Worm (Caenorhabditis elegans): ENCODE measurements around the gene W01G7.4.

W01G7.4 gene

DNA sequence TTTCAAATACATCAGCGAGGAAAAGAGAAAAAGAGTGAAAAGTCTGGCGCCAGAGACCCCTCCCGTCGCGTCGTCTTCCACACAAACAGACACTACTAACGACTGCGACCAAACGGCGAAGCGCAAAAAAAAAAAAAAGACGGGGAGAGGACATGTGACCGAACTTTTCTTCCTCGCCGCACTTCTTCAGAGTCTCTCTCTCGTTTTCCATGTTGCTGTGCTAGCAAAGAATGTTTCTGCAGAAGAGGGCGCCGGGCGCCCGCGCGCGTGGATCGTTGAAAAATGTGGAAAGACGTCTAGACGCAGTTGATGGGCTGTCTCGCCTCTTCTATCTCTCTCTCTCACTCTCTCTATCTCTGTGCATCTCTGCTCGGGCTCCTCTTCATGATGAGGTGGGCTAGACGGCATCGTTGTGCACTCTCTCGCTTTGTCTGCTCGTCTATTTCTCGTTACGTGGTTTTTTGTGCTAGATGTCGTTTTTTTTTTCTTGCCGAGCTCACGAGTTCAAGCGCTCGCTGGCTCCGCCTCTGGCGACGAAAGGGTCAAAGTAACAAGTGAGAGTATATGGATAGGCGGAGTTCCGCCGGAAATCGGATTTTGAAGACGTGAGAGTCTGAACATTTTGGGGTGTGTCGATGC is 20.2 kb upstream of the W01G7.4 start (continued):
- TF ChIP-seq fos-1 (tag; optimal IDR thresholded peaks at IDR 0.05) (peak; percentile 54), nhr-71 (tag; optimal IDR thresholded peaks at IDR 0.05) (peak; percentile 98), C04F5.9 (tag; optimal IDR thresholded peaks at IDR 0.05) (peak; percentile 53), elt-2 (tag; optimal IDR thresholded peaks at IDR 0.05) (peak; percentile 36), nhr-47 (tag; optimal IDR thresholded peaks at IDR 0.05) (peak; percentile 94), hlh-4 (tag; optimal IDR thresholded peaks at IDR 0.05) (no peak), F16B12.6 (tag; optimal IDR thresholded peaks at IDR 0.05) (peak; percentile 7), nhr-12 (tag; optimal IDR thresholded peaks at IDR 0.05) (no peak), nhr-85 (tag) (peak; percentile 94), mef-2 (tag; optimal IDR thresholded peaks at IDR 0.05) (peak; percentile 85), pax-3 (tag; optimal IDR thresholded peaks at IDR 0.05) (peak; percentile 85), unc-30 (tag; optimal IDR thresholded peaks at IDR 0.05) (no peak), hlh-17 (GFP tag; optimal IDR thresholded peaks at IDR 0.05; ENCODE audit: borderline replicate concordance) (no peak), nhr-77 (tag; optimal IDR thresholded peaks at IDR 0.05) (peak; percentile 98), aly-2 (tag; optimal IDR thresholded peaks at IDR 0.05) (peak; percentile 35), lin-14 (GFP tag; optimal IDR thresholded peaks at IDR 0.05) (peak; percentile 98), mep-1 (tag; optimal IDR thresholded peaks at IDR 0.05) (peak; percentile 63), dsc-1 (tag; optimal IDR thresholded peaks at IDR 0.05) (peak; percentile 89), grh-1 (GFP tag; IDR thresholded peaks at IDR 0.05) (peak; percentile 56; the same call in 1 of the 2 replicates), nhr-237 (tag; optimal IDR thresholded peaks at IDR 0.05) (peak; percentile 65), jun-1 (tag; optimal IDR thresholded peaks at IDR 0.05) (peak; percentile 87), ama-1 (optimal IDR thresholded peaks at IDR 0.05) (no peak), efl-1 (optimal IDR thresholded peaks at IDR 0.05) (peak; percentile 77 to 88), efl-1 (GFP tag; optimal IDR thresholded peaks at IDR 0.05 in 1 of 2) (peak; percentile 49 to 95), lin-35 (GFP tag; optimal IDR thresholded peaks at IDR 0.05) (peak; percentile 52 to 79), lir-3 (tag; optimal IDR thresholded peaks at IDR 0.05; ENCODE audit: poor library complexity) (peak; percentile 76), efl-3 (GFP tag; optimal IDR thresholded peaks at IDR 0.05) (no peak), lin-15B (tag; optimal IDR thresholded peaks at IDR 0.05) (no peak), elt-3 (tag; optimal IDR thresholded peaks at IDR 0.05) (peak in 3 of 6 experiments; percentile 54 to 85 (median 77)), fkh-4 (tag; optimal IDR thresholded peaks at IDR 0.05; ENCODE audit: borderline replicate concordance) (no peak), xbp-1 (tag; optimal IDR thresholded peaks at IDR 0.05) (peak; percentile 83), pqm-1 (tag; optimal IDR thresholded peaks at IDR 0.05) (no peak), sptf-1 (tag; optimal IDR thresholded peaks at IDR 0.05) (no peak), unc-98 (GFP tag; IDR thresholded peaks at IDR 0.05) (no peak)

DNA sequence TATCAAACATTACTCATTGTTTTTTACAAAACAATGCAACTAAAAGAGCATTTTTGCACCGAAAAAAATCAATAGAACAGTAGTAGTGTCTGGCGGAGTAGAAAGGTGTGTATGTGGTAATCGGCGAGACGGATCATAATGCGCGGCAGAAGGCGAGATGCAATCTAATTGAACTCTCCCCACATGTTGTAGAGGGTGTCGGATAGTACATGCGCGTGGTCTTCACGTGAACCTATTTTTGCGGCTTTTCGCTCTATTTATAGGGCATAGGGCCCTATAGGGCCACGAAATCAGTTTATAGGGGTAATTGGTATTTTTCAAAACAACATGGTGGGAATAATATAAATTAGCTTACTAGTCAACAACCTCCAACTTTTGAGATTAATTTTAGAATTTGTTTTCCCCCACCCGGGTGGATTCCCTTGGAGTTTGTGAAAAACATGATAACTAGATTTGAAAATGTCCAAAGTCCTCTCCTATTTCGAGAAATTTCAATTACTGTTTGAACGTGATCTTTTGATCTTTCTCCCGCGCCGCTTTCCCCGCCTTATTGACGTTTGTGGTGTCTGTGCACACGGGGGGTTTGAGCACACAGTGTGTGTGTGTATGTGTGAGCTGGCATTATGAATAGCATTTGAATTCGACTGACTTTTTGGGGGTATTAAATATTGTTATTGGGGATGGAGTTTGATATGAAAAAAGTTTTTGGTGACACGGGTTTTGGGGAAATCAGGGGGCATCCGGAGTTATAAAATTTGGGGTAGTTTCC is 17.5 kb upstream of the W01G7.4 start:
- TF ChIP-seq nhr-28 (tag; optimal IDR thresholded peaks at IDR 0.05): no peak
- peak in 1 of 2 experiments; percentile 1 for TF ChIP-seq lin-35 (GFP tag; optimal IDR thresholded peaks at IDR 0.05)
- peak; percentile 25 for TF ChIP-seq snu-23 (GFP tag; optimal IDR thresholded peaks at IDR 0.05)
- TF ChIP-seq hpl-2 (GFP tag; optimal IDR thresholded peaks at IDR 0.05): no peak
- no peak for TF ChIP-seq nhr-76 (tag; optimal IDR thresholded peaks at IDR 0.05)
- TF ChIP-seq ceh-88 (GFP tag; IDR thresholded peaks at IDR 0.05): no peak
- peak; percentile 55 for TF ChIP-seq lin-14 (GFP tag; optimal IDR thresholded peaks at IDR 0.05)
- no peak for TF ChIP-seq C04F5.9 (tag; optimal IDR thresholded peaks at IDR 0.05)
- peak; percentile 73 for TF ChIP-seq nhr-85 (tag)
- peak in 1 of 3 experiments; percentile 3 for TF ChIP-seq dpl-1 (GFP tag; optimal IDR thresholded peaks at IDR 0.05)
- no peak for TF ChIP-seq unc-130 (tag; optimal IDR thresholded peaks at IDR 0.05)
- peak; percentile 42 for TF ChIP-seq elt-2 (tag; optimal IDR thresholded peaks at IDR 0.05)
- TF ChIP-seq mep-1 (tag; optimal IDR thresholded peaks at IDR 0.05): no peak
- peak; percentile 41 for TF ChIP-seq irx-1 (tag; optimal IDR thresholded peaks at IDR 0.05)
- TF ChIP-seq swsn-7 (tag; optimal IDR thresholded peaks at IDR 0.05): peak; percentile 2
- peak in 1 of 6 experiments; percentile 5 for TF ChIP-seq elt-3 (tag; optimal IDR thresholded peaks at IDR 0.05)
- TF ChIP-seq nhr-77 (tag; optimal IDR thresholded peaks at IDR 0.05): peak; percentile 52
- peak; percentile 61 for TF ChIP-seq blmp-1 (tag; optimal IDR thresholded peaks at IDR 0.05)
